Worm (Caenorhabditis elegans): ENCODE results near the gene C09G1.4.

C09G1.4 gene

ce11 chrX:16016796-16017195 lies 10.4 kb upstream of the C09G1.4 start, which contains the start of the genes VB0395L.1 and nhx-1:
VB0395L.1 (minus strand) TSS chrX:16016981.
nhx-1 (plus strand) TSS chrX:16017121.
- TF ChIP-seq ztf-11 (tag; optimal IDR thresholded peaks at IDR 0.05) (no peak), egl-27 (tag; optimal IDR thresholded peaks at IDR 0.05) (no peak), pha-4 (tag; optimal IDR thresholded peaks at IDR 0.05) (peak; percentile 55), nfya-1 (tag; optimal IDR thresholded peaks at IDR 0.05; ENCODE audit: insufficient read depth) (no peak), mml-1 (tag; optimal IDR thresholded peaks at IDR 0.05) (no peak), fkh-10 (GFP tag; optimal IDR thresholded peaks at IDR 0.05) (no peak), ZK546.5 (tag; optimal IDR thresholded peaks at IDR 0.05) (no peak), mdl-1 (tag; optimal IDR thresholded peaks at IDR 0.05) (no peak)

ce11 chrX:16002794-16003193 lies 3.6 kb downstream of the C09G1.4 start:
- no peak for TF ChIP-seq unc-62 (GFP tag; optimal IDR thresholded peaks at IDR 0.05)
- TF ChIP-seq lsy-12 (tag; optimal IDR thresholded peaks at IDR 0.05): no peak
- no peak for TF ChIP-seq ama-1 (optimal IDR thresholded peaks at IDR 0.05)
- no peak for TF ChIP-seq nhr-28 (tag; optimal IDR thresholded peaks at IDR 0.05)
- no peak for TF ChIP-seq lin-15B (tag; optimal IDR thresholded peaks at IDR 0.05)
- TF ChIP-seq fos-1 (tag; optimal IDR thresholded peaks at IDR 0.05): no peak
- TF ChIP-seq R02D3.7 (tag; optimal IDR thresholded peaks at IDR 0.05): no peak
- no peak for TF ChIP-seq nhr-12 (tag; optimal IDR thresholded peaks at IDR 0.05)
- no peak for TF ChIP-seq egl-27 (tag; optimal IDR thresholded peaks at IDR 0.05)
- TF ChIP-seq nhr-23 (tag; optimal IDR thresholded peaks at IDR 0.05): no peak
- TF ChIP-seq ceh-82 (tag; optimal IDR thresholded peaks at IDR 0.05): no peak
- no peak for TF ChIP-seq daf-12 (tag; optimal IDR thresholded peaks at IDR 0.05)
- TF ChIP-seq pqm-1 (tag; optimal IDR thresholded peaks at IDR 0.05): no peak
- TF ChIP-seq aly-2 (tag; optimal IDR thresholded peaks at IDR 0.05): no peak
- TF ChIP-seq nhr-11 (tag; optimal IDR thresholded peaks at IDR 0.05): no peak
- TF ChIP-seq elt-1 (tag; optimal IDR thresholded peaks at IDR 0.05): no peak
- TF ChIP-seq ztf-4 (tag; optimal IDR thresholded peaks at IDR 0.05): no peak
- TF ChIP-seq jun-1 (tag; optimal IDR thresholded peaks at IDR 0.05): no peak
- no peak for TF ChIP-seq nhr-76 (tag; optimal IDR thresholded peaks at IDR 0.05)
- TF ChIP-seq zag-1 (tag; optimal IDR thresholded peaks at IDR 0.05): no peak

- TF ChIP-seq snpc-4 (tag; optimal IDR thresholded peaks at IDR 0.05) (peak; percentile 48), nhr-76 (tag; optimal IDR thresholded peaks at IDR 0.05) (no peak)
Observed at ce11 chrX:15997926-15998325, 8.5 kb downstream of the C09G1.4 start.

ce11 chrX:15997153-15997552 lies 9.3 kb downstream of the C09G1.4 start:
- no peak for TF ChIP-seq ama-1 (optimal IDR thresholded peaks at IDR 0.05)
- no peak for TF ChIP-seq lsy-12 (tag; optimal IDR thresholded peaks at IDR 0.05)
- no peak for TF ChIP-seq R02D3.7 (tag; optimal IDR thresholded peaks at IDR 0.05)
- no peak for TF ChIP-seq unc-39 (tag; optimal IDR thresholded peaks at IDR 0.05)
- TF ChIP-seq ceh-82 (tag; optimal IDR thresholded peaks at IDR 0.05): no peak
- no peak for TF ChIP-seq ceh-28 (tag; optimal IDR thresholded peaks at IDR 0.05)
- no peak for TF ChIP-seq sea-2 (GFP tag; optimal IDR thresholded peaks at IDR 0.05)
- TF ChIP-seq nhr-77 (tag; optimal IDR thresholded peaks at IDR 0.05): no peak

ce11 chrX:15993916-15994315 lies 12.5 kb downstream of the C09G1.4 start:
- TF ChIP-seq egl-5 (tag; optimal IDR thresholded peaks at IDR 0.05) (no peak), unc-62 (GFP tag; optimal IDR thresholded peaks at IDR 0.05) (no peak), lin-39 (tag; optimal IDR thresholded peaks at IDR 0.05) (peak; percentile 62)

- no peak for TF ChIP-seq nhr-43 (tag; optimal IDR thresholded peaks at IDR 0.05; ENCODE audit: poor library complexity, severe bottlenecking)
- no peak for TF ChIP-seq pha-4 (tag; optimal IDR thresholded peaks at IDR 0.05)
- no peak for TF ChIP-seq nhr-11 (tag; optimal IDR thresholded peaks at IDR 0.05)
- no peak for TF ChIP-seq nhr-237 (tag; optimal IDR thresholded peaks at IDR 0.05)
- no peak for TF ChIP-seq ceh-82 (tag; optimal IDR thresholded peaks at IDR 0.05)
- TF ChIP-seq nhr-23 (tag; optimal IDR thresholded peaks at IDR 0.05): no peak
- no peak for TF ChIP-seq lin-39 (tag; optimal IDR thresholded peaks at IDR 0.05)
- TF ChIP-seq hmg-11 (tag; optimal IDR thresholded peaks at IDR 0.05): no peak
- TF ChIP-seq eor-1 (tag; optimal IDR thresholded peaks at IDR 0.05): no peak
- TF ChIP-seq fkh-2 (tag; optimal IDR thresholded peaks at IDR 0.05): no peak
- no peak for TF ChIP-seq nhr-28 (tag; optimal IDR thresholded peaks at IDR 0.05)
- no peak for TF ChIP-seq lin-15B (tag; optimal IDR thresholded peaks at IDR 0.05)
- TF ChIP-seq mdl-1 (tag; optimal IDR thresholded peaks at IDR 0.05): no peak
- TF ChIP-seq nhr-76 (tag; optimal IDR thresholded peaks at IDR 0.05): no peak
- no peak for TF ChIP-seq egl-27 (tag; optimal IDR thresholded peaks at IDR 0.05)
- no peak for TF ChIP-seq elt-2 (tag; optimal IDR thresholded peaks at IDR 0.05)
- TF ChIP-seq nhr-77 (tag; optimal IDR thresholded peaks at IDR 0.05): no peak
- TF ChIP-seq nfya-1 (tag; optimal IDR thresholded peaks at IDR 0.05; ENCODE audit: insufficient read depth): no peak
- no peak for TF ChIP-seq fkh-10 (GFP tag; optimal IDR thresholded peaks at IDR 0.05)
- no peak for TF ChIP-seq ceh-9 (tag; optimal IDR thresholded peaks at IDR 0.05)
Observed at ce11 chrX:15992806-15993205, 13.6 kb downstream of the C09G1.4 start.

All from whole organism, L3 larva.